Worm (Caenorhabditis elegans): ENCODE measurements around the gene B0564.2.

The B0564.2 gene

DNA sequence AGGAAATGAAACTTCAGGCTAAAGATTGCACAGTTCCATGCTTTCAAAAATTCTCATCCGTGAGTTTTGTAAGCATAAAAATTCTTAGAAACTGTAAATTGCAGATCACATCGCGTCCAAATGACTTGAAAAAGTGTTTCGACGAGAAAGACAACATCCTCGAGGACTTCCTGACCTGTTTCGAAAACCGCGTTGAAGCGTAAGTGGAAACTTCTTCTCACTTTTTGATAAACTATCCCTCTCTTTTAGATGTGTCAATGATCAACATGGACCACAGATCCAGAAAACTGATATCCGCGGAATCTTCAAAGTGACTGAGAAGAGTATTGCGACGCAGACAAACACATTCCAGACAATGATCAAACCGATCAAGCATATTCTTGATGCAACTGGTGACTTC lies 26.6 kb upstream of the B0564.2 start:
- peak; percentile 19 for TF ChIP-seq nhr-129 (tag; optimal IDR thresholded peaks at IDR 0.05)
- no peak for TF ChIP-seq skn-1 (tag; optimal IDR thresholded peaks at IDR 0.05)
- no peak for TF ChIP-seq lin-11 (tag; optimal IDR thresholded peaks at IDR 0.05)

DNA sequence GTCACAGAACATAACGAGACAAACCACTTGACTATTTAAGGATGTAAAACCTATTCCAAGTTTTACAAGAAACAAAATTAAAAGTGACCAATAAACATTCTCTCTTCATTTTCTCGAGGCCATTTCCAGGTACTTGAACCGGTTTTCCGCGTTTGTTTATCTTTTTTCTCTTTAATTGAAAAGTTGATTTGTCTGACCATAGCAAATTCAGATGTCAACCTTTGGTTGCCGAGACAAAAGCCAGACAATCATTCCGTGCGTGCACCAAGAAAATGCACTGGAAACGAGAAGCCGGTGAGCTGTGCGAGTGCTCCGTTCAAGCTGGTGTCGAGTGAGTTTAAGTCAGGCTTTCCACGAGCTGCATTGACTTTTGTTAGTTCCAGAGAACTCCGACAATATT lies 25.4 kb upstream of the B0564.2 start:
- TF ChIP-seq nhr-25 (tag; optimal IDR thresholded peaks at IDR 0.05) (peak; percentile 19), nhr-237 (tag; optimal IDR thresholded peaks at IDR 0.05) (no peak), ZK546.5 (tag; optimal IDR thresholded peaks at IDR 0.05) (no peak), nhr-77 (tag; optimal IDR thresholded peaks at IDR 0.05) (no peak), unc-55 (GFP tag; optimal IDR thresholded peaks at IDR 0.05) (no peak), sem-4 (tag; optimal IDR thresholded peaks at IDR 0.05) (peak; percentile 10), mdl-1 (tag; optimal IDR thresholded peaks at IDR 0.05) (no peak), nhr-129 (tag; optimal IDR thresholded peaks at IDR 0.05) (peak; percentile 38)

DNA sequence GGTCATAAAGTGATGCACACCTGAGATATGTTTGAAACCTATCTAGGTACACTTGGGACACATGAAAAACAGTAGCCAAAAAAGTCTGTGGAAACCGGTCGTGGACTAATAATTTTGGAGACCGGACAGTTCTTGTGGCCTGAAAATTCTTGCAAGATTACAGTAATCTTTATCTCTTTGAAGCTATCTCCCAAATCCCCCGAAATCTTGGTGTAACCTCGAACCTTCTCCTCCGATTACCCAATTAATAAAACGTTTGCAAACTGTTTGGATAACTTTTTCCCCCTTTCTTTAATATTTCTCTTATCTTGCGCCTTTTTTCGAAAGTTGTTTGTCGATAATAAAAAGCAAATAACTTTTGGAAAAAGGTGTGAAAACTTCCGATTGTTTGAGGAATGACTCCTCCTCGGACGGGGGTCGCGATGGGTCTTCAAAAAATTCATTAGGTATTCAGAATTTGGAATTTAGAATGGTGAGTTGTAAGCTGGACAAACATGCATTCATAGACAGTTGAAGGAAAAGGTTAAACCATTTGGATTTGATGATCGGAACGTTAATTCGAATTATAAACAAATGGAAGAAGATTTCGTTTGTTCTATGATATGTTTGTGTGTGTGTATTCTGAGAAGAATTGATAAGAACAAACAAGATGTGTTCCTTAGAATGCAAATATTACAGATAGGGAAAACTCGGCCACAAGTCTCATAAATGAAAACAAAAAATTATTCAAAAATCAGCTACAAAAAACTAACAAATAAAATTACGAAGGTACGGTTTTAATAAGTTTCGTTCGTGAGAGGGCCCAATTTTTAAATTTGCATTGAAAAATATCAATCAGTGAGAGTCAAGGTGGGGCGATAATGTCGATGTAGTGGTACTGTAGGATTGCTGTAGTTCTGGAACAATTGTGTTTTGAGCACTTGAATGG lies 24.4 kb upstream of the B0564.2 start:
- TF ChIP-seq ztf-1 (GFP tag; conservative IDR thresholded peaks at IDR 0.05) (no peak), nhr-6 (tag; optimal IDR thresholded peaks at IDR 0.05) (peak; percentile 12), F13H6.1 (tag; optimal IDR thresholded peaks at IDR 0.05) (peak; percentile 17), aly-2 (tag; optimal IDR thresholded peaks at IDR 0.05) (no peak), ama-1 (optimal IDR thresholded peaks at IDR 0.05) (peak; percentile 22), sma-3 (GFP tag; optimal IDR thresholded peaks at IDR 0.05) (peak; percentile 66), ztf-4 (tag; optimal IDR thresholded peaks at IDR 0.05) (peak; percentile 77), lsy-2 (tag; optimal IDR thresholded peaks at IDR 0.05) (no peak), nhr-25 (tag; optimal IDR thresholded peaks at IDR 0.05) (peak; percentile 92)

DNA sequence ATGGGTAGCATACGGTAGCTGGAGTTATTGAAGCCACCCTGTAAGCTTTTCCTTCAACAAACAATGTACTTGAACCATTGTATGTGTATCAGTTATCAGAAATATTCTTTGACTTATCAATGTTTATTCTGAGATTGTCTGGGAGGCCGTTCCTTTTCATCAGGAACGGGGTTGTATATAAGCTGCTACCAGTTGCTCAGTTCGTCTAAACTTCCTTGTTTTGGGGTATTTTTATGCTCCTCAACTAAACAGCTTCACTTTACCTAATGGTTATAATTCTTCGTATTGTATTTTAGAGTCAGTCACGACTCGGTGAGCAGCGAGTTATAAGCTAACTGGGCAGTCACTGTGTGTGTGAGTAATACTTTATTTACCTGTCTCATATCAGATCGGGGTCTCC lies 21.8 kb upstream of the B0564.2 start:
- no peak for TF ChIP-seq snpc-4 (tag; optimal IDR thresholded peaks at IDR 0.05)
- no peak for TF ChIP-seq gmeb-1 (tag; optimal IDR thresholded peaks at IDR 0.05)
- TF ChIP-seq sma-3 (GFP tag; optimal IDR thresholded peaks at IDR 0.05) = no peak
- TF ChIP-seq peb-1 (tag; optimal IDR thresholded peaks at IDR 0.05) = no peak
- TF ChIP-seq nhr-6 (tag; optimal IDR thresholded peaks at IDR 0.05) = no peak
- TF ChIP-seq mbf-1 (tag; optimal IDR thresholded peaks at IDR 0.05) = no peak
- no peak for TF ChIP-seq elt-3 (tag; optimal IDR thresholded peaks at IDR 0.05)
- no peak for TF ChIP-seq blmp-1 (tag; optimal IDR thresholded peaks at IDR 0.05; ENCODE audit: insufficient read depth)
- TF ChIP-seq lin-13 (GFP tag; optimal IDR thresholded peaks at IDR 0.05) = no peak
- no peak for TF ChIP-seq alr-1 (tag; optimal IDR thresholded peaks at IDR 0.05)
- no peak for TF ChIP-seq dmd-4 (tag; optimal IDR thresholded peaks at IDR 0.05)
- TF ChIP-seq skn-1 (tag; optimal IDR thresholded peaks at IDR 0.05) = no peak
- no peak for TF ChIP-seq Y55F3AM.14 (GFP tag; optimal IDR thresholded peaks at IDR 0.05)
- TF ChIP-seq zag-1 (tag; optimal IDR thresholded peaks at IDR 0.05) = no peak
- TF ChIP-seq egl-27 (tag; optimal IDR thresholded peaks at IDR 0.05) = no peak
- no peak for TF ChIP-seq nhr-77 (tag; optimal IDR thresholded peaks at IDR 0.05)
- TF ChIP-seq fos-1 (tag; optimal IDR thresholded peaks at IDR 0.05) = no peak
- no peak for TF ChIP-seq nhr-25 (tag; optimal IDR thresholded peaks at IDR 0.05)
- TF ChIP-seq ztf-1 (GFP tag; conservative IDR thresholded peaks at IDR 0.05) = no peak

DNA sequence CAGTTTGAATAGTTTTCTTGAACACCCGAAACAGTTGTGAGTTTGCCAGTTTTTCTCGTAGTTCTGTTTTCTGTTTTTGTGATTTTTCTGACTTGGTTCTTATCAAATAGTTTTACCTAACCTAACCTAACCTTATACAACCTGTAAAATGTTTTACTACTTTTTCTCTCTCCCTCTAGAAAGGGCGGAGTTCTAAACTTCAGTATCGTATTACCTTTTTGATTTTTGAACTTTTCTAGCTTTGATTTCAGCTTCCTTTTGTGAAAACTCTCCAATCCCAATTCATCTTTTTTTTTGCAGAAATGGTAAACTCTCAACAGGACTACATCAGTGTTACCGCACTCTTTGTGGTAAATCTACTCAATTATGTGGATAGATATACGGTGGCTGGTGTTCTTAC lies 20.8 kb upstream of the B0564.2 start, which contains the start of gene spin-2:
Gene spin-2, plus strand, starts transcription at position 301 of the 400 bp plus-strand sequence.
- TF ChIP-seq F13H6.1 (tag; optimal IDR thresholded peaks at IDR 0.05) (no peak), ceh-82 (tag; optimal IDR thresholded peaks at IDR 0.05) (no peak), sma-3 (GFP tag; optimal IDR thresholded peaks at IDR 0.05) (no peak), ztf-1 (GFP tag; conservative IDR thresholded peaks at IDR 0.05) (no peak), nhr-12 (tag; optimal IDR thresholded peaks at IDR 0.05) (no peak), ZK546.5 (tag; optimal IDR thresholded peaks at IDR 0.05) (no peak), elt-1 (tag; optimal IDR thresholded peaks at IDR 0.05) (no peak), nhr-129 (tag; optimal IDR thresholded peaks at IDR 0.05) (no peak), unc-39 (tag; optimal IDR thresholded peaks at IDR 0.05) (no peak), nhr-6 (tag; optimal IDR thresholded peaks at IDR 0.05) (no peak), mbf-1 (tag; optimal IDR thresholded peaks at IDR 0.05) (no peak), elt-3 (tag; optimal IDR thresholded peaks at IDR 0.05) (no peak), ceh-16 (tag; optimal IDR thresholded peaks at IDR 0.05) (no peak), skn-1 (tag; optimal IDR thresholded peaks at IDR 0.05) (no peak), nhr-11 (tag; optimal IDR thresholded peaks at IDR 0.05) (no peak), lin-13 (GFP tag; optimal IDR thresholded peaks at IDR 0.05) (no peak), nhr-25 (tag; optimal IDR thresholded peaks at IDR 0.05) (no peak), lin-11 (tag; optimal IDR thresholded peaks at IDR 0.05) (no peak), ztf-4 (tag; optimal IDR thresholded peaks at IDR 0.05) (no peak)
